Fruit fly (Drosophila melanogaster): ENCODE measurements around the gene Tm2.

The Tm2 gene

dm6 chr3R:15345198-15346017 lies 35.4 kb downstream of the Tm2 start (continued):
- TF ChIP-seq CkIIα-i1 (GFP tag; IDR thresholded peaks at IDR 0.05) (no peak), dmrt99B (tag; optimal IDR thresholded peaks at IDR 0.05) (no peak), CG6689 (GFP tag; IDR thresholded peaks at IDR 0.05) (no peak), CG5245 (GFP tag; optimal IDR thresholded peaks at IDR 0.05) (no peak), CG1647 (GFP tag; optimal IDR thresholded peaks at IDR 0.05) (no peak), CG5953 (GFP tag; IDR thresholded peaks at IDR 0.05) (no peak), CG1529 (GFP tag; optimal IDR thresholded peaks at IDR 0.05) (no peak), Dp (GFP tag; optimal IDR thresholded peaks at IDR 0.05) (no peak), bab2 (GFP tag; optimal IDR thresholded peaks at IDR 0.05) (no peak), sens (GFP tag) (peak; percentile 26), CG17361 (GFP tag; IDR thresholded peaks at IDR 0.05) (no peak), ase (GFP tag; IDR thresholded peaks at IDR 0.05) (no peak), CG1602 (GFP tag; optimal IDR thresholded peaks at IDR 0.05) (no peak), CG10431 (GFP tag; optimal IDR thresholded peaks at IDR 0.05) (peak; percentile 85), Adf1 (GFP tag; IDR thresholded peaks at IDR 0.05) (no peak), knrl (GFP tag; IDR thresholded peaks at IDR 0.05; ENCODE audit: partially characterized antibody) (no peak), Side (GFP tag; optimal IDR thresholded peaks at IDR 0.05) (no peak), jing (GFP tag; optimal IDR thresholded peaks at IDR 0.05) (no peak), Hr39 (optimal IDR thresholded peaks at IDR 0.05) (no peak), nerfin-1 (tag; optimal IDR thresholded peaks at IDR 0.05) (no peak), NfI (GFP tag; optimal IDR thresholded peaks at IDR 0.05) (no peak), dysf (GFP tag; IDR thresholded peaks at IDR 0.05) (no peak), Poxn (GFP tag; IDR thresholded peaks at IDR 0.05) (no peak), sug (tag; optimal IDR thresholded peaks at IDR 0.05) (peak; percentile 22), gt (GFP tag; IDR thresholded peaks at IDR 0.05) (no peak), Pdp1 (GFP tag; optimal IDR thresholded peaks at IDR 0.05) (peak in 1 of 2 experiments; percentile 52), YL-1 (GFP tag; optimal IDR thresholded peaks at IDR 0.05) (no peak), CG3847 (GFP tag; IDR thresholded peaks at IDR 0.05) (no peak), CG7556 (GFP tag; optimal IDR thresholded peaks at IDR 0.05) (no peak), odd (GFP tag; optimal IDR thresholded peaks at IDR 0.05) (no peak), CHES-1-like (GFP tag; optimal IDR thresholded peaks at IDR 0.05) (no peak), CG11085 (GFP tag; IDR thresholded peaks at IDR 0.05) (no peak), pb (GFP tag; optimal IDR thresholded peaks at IDR 0.05) (no peak), CG10543 (GFP tag; optimal IDR thresholded peaks at IDR 0.05) (no peak), ac (GFP tag; optimal IDR thresholded peaks at IDR 0.05) (peak; percentile 10), wdn (GFP tag; IDR thresholded peaks at IDR 0.05) (no peak), BEAF-32 (GFP tag; optimal IDR thresholded peaks at IDR 0.05) (no peak), gsb-n (tag; optimal IDR thresholded peaks at IDR 0.05) (no peak), h (optimal IDR thresholded peaks at IDR 0.05) (no peak), CG13894 (tag; optimal IDR thresholded peaks at IDR 0.05) (no peak), nerfin-2 (GFP tag; IDR thresholded peaks at IDR 0.05; ENCODE audit: partially characterized antibody) (no peak), sqz (GFP tag; optimal IDR thresholded peaks at IDR 0.05) (no peak), CG7839 (tag; optimal IDR thresholded peaks at IDR 0.05) (no peak), CG10959 (GFP tag; IDR thresholded peaks at IDR 0.05) (no peak)
